Worm (Caenorhabditis elegans): ENCODE results near the gene col-157.

DNA sequence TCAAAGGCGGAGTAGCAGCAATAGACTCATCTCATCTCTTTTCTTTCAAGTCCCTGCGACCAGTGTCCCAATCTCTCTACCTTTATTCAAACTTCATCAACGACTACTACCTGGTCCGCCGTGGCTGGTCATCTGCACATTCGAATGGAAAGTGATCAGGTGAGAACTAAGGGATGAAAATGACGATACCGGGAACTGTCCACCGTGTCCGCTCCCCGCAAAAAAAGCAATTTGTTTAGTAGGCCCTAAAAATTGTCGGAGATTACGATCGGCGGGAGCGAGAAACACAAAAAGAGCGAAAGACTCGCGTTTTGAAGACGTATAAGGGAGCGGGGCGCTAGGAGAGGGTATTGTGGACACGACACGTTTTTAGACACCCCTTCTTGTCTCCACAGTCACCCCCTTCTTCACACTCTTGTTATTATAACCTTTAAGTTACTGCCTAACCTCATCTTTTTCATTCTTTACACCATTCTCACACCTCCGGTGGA lies 20.8 kb upstream of the col-157 start, which contains the start of gene zipt-16:
- TF ChIP-seq W03F9.2 (tag; optimal IDR thresholded peaks at IDR 0.05) (no peak), him-1 (tag; optimal IDR thresholded peaks at IDR 0.05) (no peak)
